Worm (Caenorhabditis elegans) whole organism, L1 larva: ENCODE measurements around the gene F13A2.9.
A peak's percentile ranks its signal among the peaks of the same experiment; 100 is the strongest.

ENCODE experiments used
- C04F5.9 ChIP-seq: sonication (generic microtip); optimal IDR thresholded peaks from 2 replicates; lab custom pipeline; 2016; ENCODE audit warnings: missing genetic modification characterization, missing compliant biosample characterization
- C16A3.4 ChIP-seq: fragments of 150-350 bp; optimal IDR thresholded peaks from 2 replicates; lab custom pipeline; 2014; ENCODE audit warnings: missing biosample characterization, missing genetic modification characterization
- C34B4.2 ChIP-seq: sonication (generic microtip); optimal IDR thresholded peaks from 2 replicates; lab custom pipeline; 2017; ENCODE audit warnings: mild to moderate bottlenecking, missing genetic modification characterization, missing compliant biosample characterization
- F16B12.6 ChIP-seq: fragments of 150-350 bp; optimal IDR thresholded peaks from 2 replicates; lab custom pipeline; 2014; ENCODE audit warnings: missing biosample characterization, missing genetic modification characterization
- aly-2 ChIP-seq: fragments of 150-350 bp; optimal IDR thresholded peaks from 2 replicates; lab custom pipeline; 2014; ENCODE audit warnings: missing biosample characterization, missing genetic modification characterization
- ama-1 ChIP-seq: fragments of 150-350 bp; optimal IDR thresholded peaks from 2 replicates; lab custom pipeline; 2014
- ceh-63 ChIP-seq: fragments of 200-800 bp; sonication (Bioruptor generic); optimal IDR thresholded peaks from 2 replicates; lab custom pipeline; 2018; ENCODE audit warnings: mild to moderate bottlenecking, missing genetic modification characterization, missing compliant biosample characterization
- ceh-8 ChIP-seq: fragments of 200-800 bp; sonication (Bioruptor generic); optimal IDR thresholded peaks from 2 replicates; lab custom pipeline; 2018; ENCODE audit warnings: mild to moderate bottlenecking, missing genetic modification characterization, moderate library complexity, missing compliant biosample characterization
- ceh-90 ChIP-seq: sonication (generic microtip); optimal IDR thresholded peaks from 2 replicates; lab custom pipeline; 2016; ENCODE audit warnings: missing genetic modification characterization, missing compliant biosample characterization
- ces-1 ChIP-seq: fragments of 150-350 bp; optimal IDR thresholded peaks from 2 replicates; lab custom pipeline; 2014; ENCODE audit warnings: missing biosample characterization, missing genetic modification reagents, missing genetic modification characterization
- dpl-1 ChIP-seq, 3 experiments: fragments of 150-350 bp in 2 of 3; sonication (generic microtip) in 1 of 3; optimal IDR thresholded peaks; 2 replicates each; lab custom pipeline; 2014 to 2017; ENCODE audit warnings: missing biosample characterization in 3 of 3, missing genetic modification characterization in 3 of 3, missing genetic modification reagents in 3 of 3
- dsc-1 ChIP-seq: sonication (generic microtip); optimal IDR thresholded peaks from 2 replicates; lab custom pipeline; 2016; ENCODE audit warnings: mild to moderate bottlenecking, missing genetic modification characterization, missing compliant biosample characterization
- efl-1 ChIP-seq, 4 experiments: fragments of 150-350 bp; optimal IDR thresholded peaks in 3 of 4; peaks in 1 of 4; 1 replicate in 1 of 4; 2 replicates in 3 of 4; lab custom pipeline; 2014; ENCODE audit warnings: missing biosample characterization in 2 of 4, missing genetic modification characterization in 2 of 4, missing genetic modification reagents in 2 of 4
- efl-3 ChIP-seq: fragments of 200-800 bp; sonication (Bioruptor generic); optimal IDR thresholded peaks from 2 replicates; lab custom pipeline; 2018; ENCODE audit warnings: mild to moderate bottlenecking, missing genetic modification characterization, missing compliant biosample characterization
- elt-2 ChIP-seq: sonication (generic microtip); optimal IDR thresholded peaks from 2 replicates; lab custom pipeline; 2016; ENCODE audit warnings: missing genetic modification characterization, mild to moderate bottlenecking, inconsistent platforms, missing compliant biosample characterization, missing genetic modification reagents
- elt-3 ChIP-seq, 6 experiments: fragments of 150-350 bp in 1 of 6; sonication (generic microtip); optimal IDR thresholded peaks; 2 replicates each; lab custom pipeline; 2017 to 2018; ENCODE audit warnings: missing biosample characterization in 6 of 6, missing genetic modification characterization in 6 of 6, inconsistent platforms in 1 of 6
- fkh-10 ChIP-seq: sonication (generic microtip); optimal IDR thresholded peaks from 2 replicates; lab custom pipeline; 2017; ENCODE audit warnings: missing biosample characterization, missing genetic modification reagents, missing genetic modification characterization
- fkh-8 ChIP-seq: sonication (generic microtip); optimal IDR thresholded peaks from 2 replicates; lab custom pipeline; 2016; ENCODE audit warnings: mild to moderate bottlenecking, missing genetic modification characterization, missing compliant biosample characterization
- fos-1 ChIP-seq: fragments of 150-350 bp; optimal IDR thresholded peaks from 2 replicates; lab custom pipeline; 2014; ENCODE audit warnings: missing biosample characterization, missing genetic modification characterization
- irx-1 ChIP-seq: sonication (generic microtip); optimal IDR thresholded peaks from 2 replicates; lab custom pipeline; 2016; ENCODE audit warnings: missing genetic modification characterization, missing compliant biosample characterization
- lin-35 ChIP-seq, 2 experiments: fragments of 150-350 bp; optimal IDR thresholded peaks; 2 replicates each; lab custom pipeline; 2014; ENCODE audit warnings: missing biosample characterization in 2 of 2, missing genetic modification characterization in 2 of 2, missing genetic modification reagents in 2 of 2
- lsy-2 ChIP-seq, 2 experiments: fragments of 150-350 bp; optimal IDR thresholded peaks; 2 replicates each; lab custom pipeline; 2014; ENCODE audit warnings: missing biosample characterization in 2 of 2, missing genetic modification characterization in 2 of 2
- mab-9 ChIP-seq: fragments of 200-800 bp; sonication (Bioruptor generic); IDR thresholded peaks from 2 replicates; pipeline ENCODE4 v1.3.6; 2022; ENCODE audit warnings: missing genetic modification reagents, missing genetic modification characterization, missing compliant biosample characterization
- mef-2 ChIP-seq: fragments of 150-350 bp; optimal IDR thresholded peaks from 2 replicates; lab custom pipeline; 2014; ENCODE audit warnings: missing biosample characterization, missing genetic modification characterization
- mep-1 ChIP-seq: fragments of 150-350 bp; optimal IDR thresholded peaks from 2 replicates; lab custom pipeline; 2014; ENCODE audit warnings: missing biosample characterization, missing genetic modification characterization
- nhr-11 ChIP-seq: fragments of 150-350 bp; optimal IDR thresholded peaks from 2 replicates; lab custom pipeline; 2014; ENCODE audit warnings: missing biosample characterization, missing genetic modification characterization
- nhr-12 ChIP-seq: sonication (generic microtip); optimal IDR thresholded peaks from 2 replicates; lab custom pipeline; 2017; ENCODE audit warnings: missing biosample characterization, missing genetic modification characterization
- nhr-237 ChIP-seq: fragments of 150-350 bp; optimal IDR thresholded peaks from 2 replicates; lab custom pipeline; 2014; ENCODE audit warnings: missing biosample characterization, missing genetic modification characterization
- nhr-28 ChIP-seq: fragments of 150-350 bp; optimal IDR thresholded peaks from 2 replicates; lab custom pipeline; 2014; ENCODE audit warnings: missing biosample characterization, missing genetic modification characterization
- nhr-71 ChIP-seq: sonication (generic microtip); optimal IDR thresholded peaks from 2 replicates; lab custom pipeline; 2016; ENCODE audit warnings: mild to moderate bottlenecking, missing genetic modification characterization, moderate library complexity, missing compliant biosample characterization
- nhr-77 ChIP-seq: fragments of 150-350 bp; optimal IDR thresholded peaks from 2 replicates; lab custom pipeline; 2014; ENCODE audit warnings: missing biosample characterization, missing genetic modification characterization
- nhr-90 ChIP-seq: sonication (generic microtip); optimal IDR thresholded peaks from 2 replicates; lab custom pipeline; 2016; ENCODE audit warnings: mild to moderate bottlenecking, missing genetic modification characterization, missing compliant biosample characterization; ENCODE audit not compliant: poor library complexity
- pax-3 ChIP-seq: fragments of 200-800 bp; sonication (Bioruptor generic); optimal IDR thresholded peaks from 2 replicates; lab custom pipeline; 2018; ENCODE audit warnings: mild to moderate bottlenecking, missing genetic modification characterization, moderate library complexity, missing compliant biosample characterization
- pqm-1 ChIP-seq: sonication (generic microtip); optimal IDR thresholded peaks from 3 replicates; lab custom pipeline; 2017; ENCODE audit warnings: missing biosample characterization, missing genetic modification characterization
- rnt-1 ChIP-seq: sonication (generic microtip); optimal IDR thresholded peaks from 2 replicates; lab custom pipeline; 2016; ENCODE audit warnings: mild to moderate bottlenecking, missing genetic modification characterization, moderate library complexity, missing compliant biosample characterization
- skn-1 ChIP-seq: fragments of 150-350 bp; optimal IDR thresholded peaks from 2 replicates; lab custom pipeline; 2014; ENCODE audit warnings: missing biosample characterization, missing genetic modification characterization
- snpc-4 ChIP-seq: fragments of 150-350 bp; optimal IDR thresholded peaks from 2 replicates; lab custom pipeline; 2014; ENCODE audit warnings: missing biosample characterization, missing genetic modification characterization
- sptf-1 ChIP-seq: fragments of 150-350 bp; optimal IDR thresholded peaks from 2 replicates; lab custom pipeline; 2014; ENCODE audit warnings: missing biosample characterization, missing genetic modification characterization
- swsn-7 ChIP-seq: sonication (generic microtip); optimal IDR thresholded peaks from 2 replicates; lab custom pipeline; 2016; ENCODE audit warnings: missing genetic modification characterization, missing compliant biosample characterization
- tbx-2 ChIP-seq: sonication (generic microtip); optimal IDR thresholded peaks from 2 replicates; lab custom pipeline; 2016; ENCODE audit warnings: missing genetic modification characterization, missing compliant biosample characterization
- unc-30 ChIP-seq: sonication (generic microtip); optimal IDR thresholded peaks from 2 replicates; lab custom pipeline; 2017; ENCODE audit warnings: missing biosample characterization, missing genetic modification characterization
- unc-86 ChIP-seq: sonication (generic microtip); optimal IDR thresholded peaks from 2 replicates; lab custom pipeline; 2016; ENCODE audit warnings: missing genetic modification characterization, missing compliant biosample characterization
- vab-15 ChIP-seq: sonication (generic microtip); optimal IDR thresholded peaks from 2 replicates; lab custom pipeline; 2017; ENCODE audit warnings: missing genotype, mild to moderate bottlenecking, missing genetic modification characterization, missing compliant biosample characterization
- zag-1 ChIP-seq: fragments of 150-350 bp; optimal IDR thresholded peaks from 2 replicates; lab custom pipeline; 2014; ENCODE audit warnings: missing biosample characterization, missing genetic modification characterization
- zip-4 ChIP-seq: fragments of 200-800 bp; sonication (Bioruptor generic); optimal IDR thresholded peaks from 2 replicates; lab custom pipeline; 2018; ENCODE audit warnings: mild to moderate bottlenecking, missing genetic modification characterization, moderate library complexity, missing compliant biosample characterization
- ztf-11 ChIP-seq, 2 experiments: sonication (generic microtip); optimal IDR thresholded peaks; 2 replicates each; lab custom pipeline; 2016 to 2017; ENCODE audit warnings: missing genetic modification characterization in 2 of 2, missing biosample characterization in 1 of 2, missing compliant biosample characterization in 1 of 2
- ztf-4 ChIP-seq: fragments of 150-350 bp; optimal IDR thresholded peaks from 2 replicates; lab custom pipeline; 2014; ENCODE audit warnings: missing biosample characterization, missing genetic modification characterization

F13A2.9 gene

ce11 chrV:4374625-4375024, 12.7 kb downstream of the F13A2.9 start, which contains the start of gene neg-1:
TSS of gene neg-1 (minus strand) at chrV:4374874.
- TF ChIP-seq skn-1 (tag; lab: Kevin White, UChicago) (no peak), ceh-63 (GFP tag; lab: Kevin White, UChicago) (no peak), C16A3.4 (no peak), ztf-11 (tag; optimal IDR thresholded peaks at IDR 0.05; lab: Kevin White, UChicago) (no peak)

- TF ChIP-seq irx-1 (tag; lab: Kevin White, UChicago) (no peak), C04F5.9 (tag; lab: Kevin White, UChicago) (no peak), elt-2 (tag; lab: Kevin White, UChicago) (no peak), tbx-2 (tag; lab: Kevin White, UChicago) (no peak), ztf-4 (no peak), skn-1 (tag; lab: Kevin White, UChicago) (no peak), fkh-10 (GFP tag; lab: Kevin White, UChicago) (no peak), nhr-12 (tag; lab: Kevin White, UChicago) (no peak), zag-1 (no peak), pax-3 (no peak), mep-1 (tag; lab: Kevin White, UChicago) (no peak), dpl-1 (GFP tag; optimal IDR thresholded peaks at IDR 0.05; lab: Kevin White, UChicago) (no peak), mef-2 (no peak)
- TF ChIP-seq, all 84 proteins: peak for 0
Measured at ce11 chrV:4373656-4374055, 13.6 kb downstream of the F13A2.9 start.

- TF ChIP-seq efl-1 (optimal IDR thresholded peaks at IDR 0.05; lab: Kevin White, UChicago) (no peak), efl-1 (GFP tag; optimal IDR thresholded peaks at IDR 0.05 in 1 of 2; lab: Kevin White, UChicago) (peak in 1 of 2 experiments; percentile 89), nhr-90 (no peak)
Measured at ce11 chrV:4372986-4373385, 14.3 kb downstream of the F13A2.9 start.

- no peak for TF ChIP-seq snpc-4 (tag; lab: Kevin White, UChicago)
- TF ChIP-seq C16A3.4: peak; percentile 55
- peak in 2 of 6 experiments; percentile 7 to 54 for TF ChIP-seq elt-3 (tag; optimal IDR thresholded peaks at IDR 0.05; lab: Kevin White, UChicago)
- TF ChIP-seq nhr-28 (tag; lab: Kevin White, UChicago): no peak
- no peak for TF ChIP-seq sptf-1 (tag; lab: Kevin White, UChicago)
- TF ChIP-seq ceh-90 (tag; lab: Kevin White, UChicago): no peak
- peak; percentile 81 for TF ChIP-seq nhr-71
- TF ChIP-seq ceh-8 (GFP tag; lab: Kevin White, UChicago): peak; percentile 38
- no peak for TF ChIP-seq nhr-11 (tag; lab: Kevin White, UChicago)
- TF ChIP-seq mab-9 (GFP tag; lab: Robert Waterston, UW): no peak
- no peak for TF ChIP-seq nhr-237 (tag; lab: Kevin White, UChicago)
- peak; percentile 1 for TF ChIP-seq fkh-8
- TF ChIP-seq nhr-77 (tag; lab: Kevin White, UChicago): no peak
- TF ChIP-seq vab-15 (tag; lab: Kevin White, UChicago): no peak
- no peak for TF ChIP-seq efl-3
- peak; percentile 77 for TF ChIP-seq swsn-7 (tag; lab: Kevin White, UChicago)
- peak; percentile 22 for TF ChIP-seq elt-2 (tag; lab: Kevin White, UChicago)
- TF ChIP-seq ama-1 (lab: Kevin White, UChicago): no peak
- TF ChIP-seq fos-1 (tag; lab: Kevin White, UChicago): no peak
- no peak for TF ChIP-seq C34B4.2 (tag; lab: Kevin White, UChicago)
- TF ChIP-seq dpl-1 (GFP tag; optimal IDR thresholded peaks at IDR 0.05; lab: Kevin White, UChicago): peak; percentile 64 to 78 (median 73)
- peak; percentile 74 for TF ChIP-seq rnt-1 (tag; lab: Kevin White, UChicago)
- no peak for TF ChIP-seq aly-2
- TF ChIP-seq F16B12.6 (tag; lab: Kevin White, UChicago): peak; percentile 31
- TF ChIP-seq lin-35 (GFP tag; optimal IDR thresholded peaks at IDR 0.05; lab: Kevin White, UChicago): peak; percentile 67 to 82
- TF ChIP-seq unc-30 (tag; lab: Kevin White, UChicago): no peak
- TF ChIP-seq zip-4: peak; percentile 21
- TF ChIP-seq tbx-2 (tag; lab: Kevin White, UChicago): peak; percentile 71
- TF ChIP-seq unc-86 (tag; lab: Kevin White, UChicago): peak; percentile 67
- peak; percentile 74 for TF ChIP-seq mep-1 (tag; lab: Kevin White, UChicago)
- TF ChIP-seq ces-1 (GFP tag; lab: Kevin White, UChicago): no peak
- peak; percentile 57 for TF ChIP-seq dsc-1 (tag; lab: Kevin White, UChicago)
- no peak for TF ChIP-seq pqm-1 (tag; lab: Kevin White, UChicago)
- peak; percentile 75 to 78 for TF ChIP-seq lsy-2 (tag; optimal IDR thresholded peaks at IDR 0.05; lab: Kevin White, UChicago)
Measured at ce11 chrV:4371309-4371933, 15.9 kb downstream of the F13A2.9 start, which contains the start of the genes gmpr-1 and fipp-1. TSS of gene gmpr-1 (minus strand) at chrV:4371383. TSS of gene fipp-1 (plus strand) at chrV:4371807.
